Fruit fly (Drosophila melanogaster): ENCODE data around the gene B52.
A peak's percentile ranks its signal among the peaks of the same experiment; 100 is the strongest.

The B52 gene

dm6 chr3R:13656294-13656693 is 4.8 kb upstream of the B52 start, which contains the start of gene Rbp4:
Gene Rbp4 (minus strand): TSS chr3R:13656394.
- no peak for TF ChIP-seq ttk (optimal IDR thresholded peaks at IDR 0.05)
- TF ChIP-seq psq (optimal IDR thresholded peaks at IDR 0.05) = no peak
- TF ChIP-seq h (optimal IDR thresholded peaks at IDR 0.05) = no peak
- no peak for TF ChIP-seq insv (optimal IDR thresholded peaks at IDR 0.05)
- TF ChIP-seq Myc (optimal IDR thresholded peaks at IDR 0.05) = no peak
- TF ChIP-seq Sin3A (optimal IDR thresholded peaks at IDR 0.05) = no peak

DNA sequence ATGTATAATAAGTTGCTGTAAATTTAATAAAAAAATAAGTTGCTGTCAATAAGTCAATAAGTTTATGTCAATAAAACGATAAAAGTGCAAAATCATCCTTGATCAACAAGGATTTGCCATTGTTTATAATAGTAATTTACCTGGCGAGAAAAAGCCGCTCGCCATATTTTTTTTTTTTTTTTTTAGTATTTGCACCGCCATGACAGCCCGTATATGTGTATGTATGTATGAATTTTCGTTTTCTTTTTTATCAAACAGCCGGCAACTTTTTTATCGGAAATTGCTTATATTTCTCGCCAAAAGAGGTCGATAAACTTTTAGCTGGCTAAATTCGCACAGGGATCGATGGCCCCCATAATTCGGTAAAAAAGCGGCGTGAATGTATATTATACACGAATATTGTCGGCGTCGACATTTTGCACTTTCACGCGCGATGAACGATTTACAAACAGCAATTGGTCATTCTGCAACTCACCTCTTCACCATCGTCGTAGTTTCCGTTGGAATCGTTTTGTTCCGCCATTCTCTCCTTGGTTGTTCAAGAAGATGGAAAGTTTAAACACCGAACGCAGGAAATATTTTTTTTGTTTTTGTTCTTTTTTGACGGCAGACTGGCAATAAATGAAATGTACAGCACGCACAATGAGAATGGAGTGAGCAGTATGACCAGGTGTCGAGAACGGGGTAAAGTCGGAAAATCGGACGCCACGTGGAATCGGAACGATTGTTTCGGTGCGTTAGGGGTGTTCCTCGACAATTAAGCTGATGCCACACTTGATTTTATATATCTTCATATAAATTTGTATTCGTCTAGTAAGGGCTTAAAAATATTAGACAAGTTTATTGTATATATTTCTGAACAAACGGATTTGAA is 1.0 kb upstream of the B52 start, which contains the start of gene Hrb87F:
Gene Hrb87F, minus strand, starts transcription at position 667 of the 874 bp plus-strand sequence.
- TF ChIP-seq insv (optimal IDR thresholded peaks at IDR 0.05) = no peak
- no peak for TF ChIP-seq psq (optimal IDR thresholded peaks at IDR 0.05)
- TF ChIP-seq ttk (optimal IDR thresholded peaks at IDR 0.05) = no peak
- no peak for TF ChIP-seq Sin3A (optimal IDR thresholded peaks at IDR 0.05)
- no peak for TF ChIP-seq h (optimal IDR thresholded peaks at IDR 0.05)
- no peak for TF ChIP-seq Myc (optimal IDR thresholded peaks at IDR 0.05)

DNA sequence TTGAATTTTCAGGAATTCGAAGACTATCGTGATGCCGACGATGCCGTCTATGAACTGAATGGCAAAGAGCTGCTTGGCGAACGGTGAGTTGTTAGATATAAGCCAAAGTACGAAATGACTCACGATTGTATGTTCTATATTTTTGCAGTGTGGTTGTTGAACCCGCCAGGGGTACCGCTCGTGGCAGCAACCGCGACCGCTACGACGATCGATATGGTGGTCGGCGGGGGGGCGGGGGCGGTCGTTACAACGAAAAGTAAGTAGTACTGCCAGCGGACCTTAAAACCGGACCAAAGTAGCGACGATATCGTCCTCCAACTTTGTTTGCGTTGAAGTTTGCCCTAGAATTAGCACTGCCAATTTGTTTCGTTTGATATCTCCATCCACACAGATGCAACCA is 1.0 kb downstream of the B52 start:
- TF ChIP-seq ttk (optimal IDR thresholded peaks at IDR 0.05) = no peak

dm6 chr3R:13665992-13666391 is 4.9 kb downstream of the B52 start:
- TF ChIP-seq insv (optimal IDR thresholded peaks at IDR 0.05) = no peak
- no peak for TF ChIP-seq Myc (optimal IDR thresholded peaks at IDR 0.05)
- no peak for TF ChIP-seq Sin3A (optimal IDR thresholded peaks at IDR 0.05)
- TF ChIP-seq ttk (optimal IDR thresholded peaks at IDR 0.05) = no peak
- no peak for TF ChIP-seq h (optimal IDR thresholded peaks at IDR 0.05)
- TF ChIP-seq psq (optimal IDR thresholded peaks at IDR 0.05) = no peak

dm6 chr3R:13672898-13673297 is 11.8 kb downstream of the B52 start:
- no peak for TF ChIP-seq psq (optimal IDR thresholded peaks at IDR 0.05)
- no peak for TF ChIP-seq h (optimal IDR thresholded peaks at IDR 0.05)
- TF ChIP-seq ttk (optimal IDR thresholded peaks at IDR 0.05) = no peak
- no peak for TF ChIP-seq insv (optimal IDR thresholded peaks at IDR 0.05)
- TF ChIP-seq Myc (optimal IDR thresholded peaks at IDR 0.05) = no peak
- no peak for TF ChIP-seq Sin3A (optimal IDR thresholded peaks at IDR 0.05)

dm6 chr3R:13674492-13675033 is 13.5 kb downstream of the B52 start, which contains the start of gene Task6:
Gene Task6 (minus strand): TSS chr3R:13674542.
- TF ChIP-seq psq (optimal IDR thresholded peaks at IDR 0.05) (no peak), h (optimal IDR thresholded peaks at IDR 0.05) (no peak), Sin3A (optimal IDR thresholded peaks at IDR 0.05) (no peak), insv (optimal IDR thresholded peaks at IDR 0.05) (no peak)

DNA sequence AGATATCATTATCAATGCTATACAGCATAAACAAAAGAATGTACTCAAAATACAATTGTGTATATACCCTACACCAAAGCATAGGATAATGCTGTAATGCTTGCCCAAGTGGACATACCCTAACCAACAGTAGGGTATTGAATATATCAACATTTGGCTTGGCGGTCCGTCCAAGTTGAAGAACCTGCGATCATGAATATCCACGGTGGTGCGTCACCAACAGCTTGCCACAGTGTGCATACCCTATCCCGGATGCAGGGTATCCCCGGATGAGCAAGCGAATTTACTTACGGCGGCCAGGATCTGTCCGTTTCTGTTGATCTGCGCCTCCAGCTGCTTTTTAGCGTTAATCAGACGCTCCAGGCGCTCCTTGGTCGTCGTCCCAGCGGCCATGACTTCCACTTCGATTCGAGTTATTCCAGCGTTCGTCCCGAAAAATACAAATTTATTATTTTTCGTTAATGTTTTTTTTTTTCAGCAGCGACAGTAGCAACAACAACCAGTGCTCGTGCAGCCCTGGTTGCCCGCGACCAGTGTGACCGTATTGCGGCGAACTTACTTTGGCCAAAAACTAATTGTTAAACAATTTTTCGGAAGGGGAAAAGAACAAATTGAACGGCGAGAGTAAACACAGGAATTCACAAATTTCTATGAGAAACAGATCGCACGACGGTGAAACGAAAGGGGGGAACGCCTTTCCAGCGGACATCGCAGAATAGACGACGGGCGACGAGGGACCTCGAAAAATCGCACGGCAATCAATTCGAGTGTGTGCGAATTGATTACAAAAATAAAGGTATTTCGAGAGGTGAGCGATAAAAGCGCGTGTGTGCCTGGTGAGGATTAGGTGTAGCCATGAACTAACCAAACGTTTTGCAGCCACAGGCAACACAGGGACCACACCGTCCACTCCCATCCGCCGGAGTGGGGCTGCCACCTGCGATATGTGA is 15.3 kb downstream of the B52 start, which contains the start of the genes Lkb1 and CG9588:
Gene Lkb1, plus strand, starts transcription at position 413 of the 950 bp plus-strand sequence.
Gene CG9588, minus strand, starts transcription at position 545 of the 950 bp plus-strand sequence.
- TF ChIP-seq insv (optimal IDR thresholded peaks at IDR 0.05) (no peak), ttk (optimal IDR thresholded peaks at IDR 0.05) (no peak), Myc (optimal IDR thresholded peaks at IDR 0.05) (no peak)

DNA sequence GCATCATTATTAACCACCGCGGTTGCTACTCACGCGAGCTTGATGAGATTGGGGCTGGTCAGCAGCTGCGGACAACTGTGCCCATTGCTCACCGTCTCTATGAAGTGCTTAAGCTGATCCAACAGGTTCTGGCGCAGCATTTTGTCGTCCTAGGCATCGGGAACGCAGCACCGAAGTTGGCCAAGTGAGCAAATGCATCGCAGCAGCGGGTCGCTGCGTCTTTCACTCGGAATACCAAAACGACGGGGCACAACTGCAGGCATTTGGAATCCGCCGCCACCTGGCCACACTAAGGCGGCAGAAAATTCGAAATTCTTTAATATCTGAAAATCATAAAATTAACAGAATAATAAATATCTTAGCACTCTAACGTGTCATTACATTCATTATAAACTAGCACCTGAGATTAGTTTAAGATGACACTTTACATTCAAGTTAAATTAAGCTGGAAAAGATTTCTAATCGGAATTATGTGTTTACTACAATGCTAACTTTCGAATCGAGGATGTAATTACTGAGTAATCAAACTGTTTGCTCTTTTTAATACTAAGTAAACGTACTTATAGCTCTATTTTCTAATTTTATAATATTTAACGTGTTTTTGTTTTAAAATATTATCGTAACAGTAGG is 22.0 kb downstream of the B52 start:
- no peak for TF ChIP-seq h (optimal IDR thresholded peaks at IDR 0.05)
- TF ChIP-seq psq (optimal IDR thresholded peaks at IDR 0.05) = no peak
- no peak for TF ChIP-seq insv (optimal IDR thresholded peaks at IDR 0.05)
- no peak for TF ChIP-seq Sin3A (optimal IDR thresholded peaks at IDR 0.05)
- no peak for TF ChIP-seq ttk (optimal IDR thresholded peaks at IDR 0.05)
- no peak for TF ChIP-seq Myc (optimal IDR thresholded peaks at IDR 0.05)

- TF ChIP-seq ttk (optimal IDR thresholded peaks at IDR 0.05) = no peak
- TF ChIP-seq psq (optimal IDR thresholded peaks at IDR 0.05) = peak; percentile 32
Measured at dm6 chr3R:13683624-13684568, 22.8 kb downstream of the B52 start, which contains the start of gene flfl. Gene flfl (plus strand): TSS chr3R:13683921.

DNA sequence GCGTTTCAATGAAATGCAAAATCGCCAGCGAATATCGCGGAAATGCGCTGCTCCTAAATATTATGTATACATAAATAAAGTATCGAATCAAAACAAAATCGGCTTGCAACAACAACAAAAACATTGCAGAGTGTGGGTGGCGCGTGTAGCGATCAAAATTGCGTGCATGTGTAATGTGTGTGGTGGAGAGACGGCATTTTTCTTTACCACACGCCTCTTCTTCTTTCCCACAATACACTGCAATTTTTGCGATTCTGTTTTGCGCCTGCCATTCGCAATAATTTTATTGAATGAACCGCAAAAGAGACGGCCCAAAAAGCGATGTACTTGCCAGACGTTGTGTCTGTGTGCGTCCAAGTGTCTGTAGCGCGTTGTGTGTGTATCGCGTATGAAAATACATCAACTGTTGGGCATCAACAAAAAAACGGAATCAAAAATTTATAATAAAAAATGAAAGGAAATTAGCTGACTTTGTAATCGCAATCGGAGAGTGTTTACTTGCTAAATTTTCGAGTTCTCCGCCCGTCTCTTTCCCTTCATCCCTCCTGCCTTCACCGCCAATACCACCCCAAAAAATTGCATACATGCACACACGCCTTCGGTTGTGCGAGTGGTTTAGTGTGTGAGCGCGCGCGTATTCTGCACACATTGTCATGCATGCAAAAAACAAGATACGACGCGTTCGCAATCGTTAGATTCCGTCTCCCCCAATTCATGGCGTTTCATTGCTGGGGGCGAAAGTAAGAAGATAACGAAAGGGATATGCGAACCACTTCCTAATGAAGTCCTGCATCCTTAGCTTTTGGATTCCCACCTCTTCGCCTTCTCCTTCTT is 23.7 kb downstream of the B52 start:
- no peak for TF ChIP-seq h (optimal IDR thresholded peaks at IDR 0.05)
- no peak for TF ChIP-seq ttk (optimal IDR thresholded peaks at IDR 0.05)
- no peak for TF ChIP-seq Myc (optimal IDR thresholded peaks at IDR 0.05)
- TF ChIP-seq insv (optimal IDR thresholded peaks at IDR 0.05) = no peak
- peak; percentile 47 for TF ChIP-seq psq (optimal IDR thresholded peaks at IDR 0.05)
- no peak for TF ChIP-seq Sin3A (optimal IDR thresholded peaks at IDR 0.05)
